Fruit fly (Drosophila melanogaster) whole organism, embryonic: ENCODE measurements around the gene Kdm3.

Experiments
- BEAF-32 ChIP-seq: fragments of 200-800 bp; sonication (Bioruptor generic); optimal IDR thresholded peaks from 3 replicates; lab custom pipeline; 2017; ENCODE audit warnings: missing biosample characterization, missing genetic modification characterization, mild to moderate bottlenecking, moderate library complexity, missing genetic modification reagents
- CG10654 ChIP-seq: fragments of 200-800 bp; sonication (Bioruptor generic); optimal IDR thresholded peaks from 2 replicates; lab custom pipeline; 2016; ENCODE audit warnings: missing biosample characterization, missing genetic modification characterization
- CG11085 ChIP-seq: fragments of 200-800 bp; sonication (Bioruptor generic); IDR thresholded peaks from 2 replicates; pipeline ENCODE4 v1.3.6; 2022; ENCODE audit warnings: missing biosample characterization, missing genetic modification characterization
- CG11695 ChIP-seq: fragments of 200-800 bp; sonication (Bioruptor generic); IDR thresholded peaks from 3 replicates; pipeline ENCODE4 v1.3.6; 2022; ENCODE audit warnings: missing biosample characterization, missing genetic modification characterization
- CG1233 ChIP-seq: fragments of 200-800 bp; sonication (Bioruptor generic); optimal IDR thresholded peaks from 4 replicates; lab custom pipeline; 2018; ENCODE audit warnings: missing biosample characterization, mild to moderate bottlenecking, missing genetic modification characterization
- CG15601 ChIP-seq: fragments of 200-800 bp; sonication (Bioruptor generic); optimal IDR thresholded peaks from 3 replicates; lab custom pipeline; 2019; ENCODE audit warnings: missing biosample characterization, mild to moderate bottlenecking, missing genetic modification characterization, moderate library complexity
- CG15696 ChIP-seq: fragments of 200-800 bp; sonication (Bioruptor generic); optimal IDR thresholded peaks from 2 replicates; lab custom pipeline; 2019; ENCODE audit warnings: missing biosample characterization, mild to moderate bottlenecking, missing genetic modification characterization, moderate library complexity
- CG1792 ChIP-seq: fragments of 200-800 bp; sonication (Bioruptor generic); optimal IDR thresholded peaks from 2 replicates; lab custom pipeline; 2016; ENCODE audit warnings: missing biosample characterization, missing genetic modification characterization
- CG18476 ChIP-seq: fragments of 200-800 bp; sonication (Bioruptor generic); optimal IDR thresholded peaks from 2 replicates; lab custom pipeline; 2016; ENCODE audit warnings: missing biosample characterization, mild to moderate bottlenecking, missing genetic modification characterization
- CG30431 ChIP-seq: fragments of 200-800 bp; sonication (Bioruptor generic); optimal IDR thresholded peaks from 2 replicates; lab custom pipeline; 2017; ENCODE audit warnings: missing biosample characterization, missing genetic modification characterization
- CG4282 ChIP-seq: fragments of 200-800 bp; sonication (Bioruptor generic); optimal IDR thresholded peaks from 2 replicates; lab custom pipeline; 2016; ENCODE audit warnings: missing biosample characterization, missing genetic modification characterization
- CG6254 ChIP-seq: fragments of 200-800 bp; sonication (Bioruptor generic); optimal IDR thresholded peaks from 3 replicates; lab custom pipeline; 2017; ENCODE audit warnings: mild to moderate bottlenecking, missing biosample characterization, missing genetic modification reagents, missing genetic modification characterization
- CG6683 ChIP-seq: fragments of 200-800 bp; sonication (Bioruptor generic); optimal IDR thresholded peaks from 2 replicates; lab custom pipeline; 2017; ENCODE audit warnings: missing biosample characterization, mild to moderate bottlenecking, missing genetic modification characterization, missing genetic modification reagents
- CG7786 ChIP-seq: fragments of 200-800 bp; sonication (Bioruptor generic); optimal IDR thresholded peaks from 2 replicates; lab custom pipeline; 2016; ENCODE audit warnings: missing biosample characterization, missing genetic modification characterization
- Ets65A ChIP-seq: fragments of 200-800 bp; sonication (Bioruptor generic); peaks from one replicate; lab custom pipeline; 2016; ENCODE audit warnings: missing biosample characterization, missing genetic modification characterization
- Hey ChIP-seq: fragments of 200-800 bp; sonication (Bioruptor generic); optimal IDR thresholded peaks from 3 replicates; lab custom pipeline; 2018; ENCODE audit warnings: missing biosample characterization, mild to moderate bottlenecking, missing genetic modification characterization
- Hsf ChIP-seq: fragments of 200-800 bp; sonication (Bioruptor generic); optimal IDR thresholded peaks from 3 replicates; lab custom pipeline; 2016; ENCODE audit warnings: missing biosample characterization, missing genetic modification characterization
- Kr ChIP-seq: fragments of 200-800 bp; sonication (Bioruptor generic); optimal IDR thresholded peaks from 2 replicates; lab custom pipeline; 2017; ENCODE audit warnings: missing biosample characterization, mild to moderate bottlenecking, missing genetic modification characterization
- MESR4 ChIP-seq: fragments of 200-800 bp; sonication (Bioruptor generic); optimal IDR thresholded peaks from 2 replicates; lab custom pipeline; 2018; ENCODE audit warnings: missing biosample characterization, mild to moderate bottlenecking, missing genetic modification characterization, moderate library complexity
- NC2β ChIP-seq: fragments of 200-800 bp; sonication (Bioruptor generic); optimal IDR thresholded peaks from 2 replicates; lab custom pipeline; 2016; ENCODE audit warnings: missing biosample characterization, missing genetic modification characterization
- NK7.1 ChIP-seq: fragments of 200-800 bp; sonication (Bioruptor generic); optimal IDR thresholded peaks from 3 replicates; lab custom pipeline; 2016; ENCODE audit warnings: missing biosample characterization, missing genetic modification characterization
- Oaz ChIP-seq: fragments of 200-800 bp; sonication (Bioruptor generic); IDR thresholded peaks from 2 replicates; pipeline ENCODE4 v1.3.6; 2022; ENCODE audit warnings: missing biosample characterization, missing genetic modification characterization
- Sox100B ChIP-seq: fragments of 200-800 bp; sonication (Bioruptor generic); optimal IDR thresholded peaks from 3 replicates; lab custom pipeline; 2018; ENCODE audit warnings: missing biosample characterization, mild to moderate bottlenecking, missing genetic modification characterization
- Spps ChIP-seq: fragments of 200-800 bp; sonication (Bioruptor generic); optimal IDR thresholded peaks from 2 replicates; lab custom pipeline; 2018; ENCODE audit warnings: missing biosample characterization, mild to moderate bottlenecking, missing genetic modification characterization
- Sry-β ChIP-seq: fragments of 200-800 bp; sonication (Bioruptor generic); optimal IDR thresholded peaks from 2 replicates; lab custom pipeline; 2018; ENCODE audit warnings: missing biosample characterization, mild to moderate bottlenecking, missing genetic modification characterization, moderate library complexity
- Xbp1 ChIP-seq: fragments of 200-800 bp; sonication (Bioruptor generic); optimal IDR thresholded peaks from 3 replicates; lab custom pipeline; 2016; ENCODE audit warnings: missing biosample characterization, mild to moderate bottlenecking, missing genetic modification characterization
- YL-1 ChIP-seq: fragments of 200-800 bp; sonication (Bioruptor generic); optimal IDR thresholded peaks from 3 replicates; lab custom pipeline; 2017; ENCODE audit warnings: missing biosample characterization, mild to moderate bottlenecking, missing genetic modification characterization
- aop ChIP-seq: fragments of 200-800 bp; sonication (Bioruptor generic); IDR thresholded peaks from 2 replicates; pipeline ENCODE4 v1.3.6; 2022; ENCODE audit warnings: missing biosample characterization, missing genetic modification characterization
- ash1 ChIP-seq: fragments of 200-800 bp; sonication (Bioruptor generic); optimal IDR thresholded peaks from 2 replicates; lab custom pipeline; 2018; ENCODE audit warnings: missing biosample characterization, mild to moderate bottlenecking, missing genetic modification characterization
- bab2 ChIP-seq: fragments of 200-800 bp; sonication (Bioruptor generic); optimal IDR thresholded peaks from 2 replicates; lab custom pipeline; 2016; ENCODE audit warnings: missing biosample characterization, missing genetic modification characterization
- ci ChIP-seq: fragments of 200-800 bp; sonication (Bioruptor generic); IDR thresholded peaks from 3 replicates; pipeline ENCODE4 v1.3.6; 2022; ENCODE audit warnings: missing biosample characterization, missing genetic modification characterization
- crc ChIP-seq: fragments of 200-800 bp; sonication (Bioruptor generic); optimal IDR thresholded peaks from 2 replicates; lab custom pipeline; 2016; ENCODE audit warnings: missing biosample characterization, missing genetic modification characterization
- cwo ChIP-seq: fragments of 200-800 bp; sonication (Bioruptor generic); optimal IDR thresholded peaks from 3 replicates; lab custom pipeline; 2017; ENCODE audit warnings: missing biosample characterization, missing genetic modification characterization, mild to moderate bottlenecking, moderate library complexity, missing genetic modification reagents
- da ChIP-seq: fragments of 200-800 bp; sonication (Bioruptor generic); optimal IDR thresholded peaks from 2 replicates; lab custom pipeline; 2016; ENCODE audit warnings: missing biosample characterization, missing genetic modification characterization
- exex ChIP-seq: fragments of 200-800 bp; sonication (Bioruptor generic); optimal IDR thresholded peaks from 4 replicates; lab custom pipeline; 2018; ENCODE audit warnings: missing biosample characterization, mild to moderate bottlenecking, missing genetic modification characterization, moderate library complexity
- gce ChIP-seq: fragments of 200-800 bp; sonication (Bioruptor generic); IDR thresholded peaks from 3 replicates; pipeline ENCODE4 v1.3.6; 2022; ENCODE audit warnings: missing biosample characterization, missing genetic modification characterization
- ham ChIP-seq: fragments of 200-800 bp; sonication (Bioruptor generic); IDR thresholded peaks from 2 replicates; pipeline ENCODE4 v1.3.6; 2022; ENCODE audit warnings: missing biosample characterization, missing genetic modification characterization
- kni ChIP-seq: fragments of 200-800 bp; sonication (Bioruptor generic); optimal IDR thresholded peaks from 3 replicates; lab custom pipeline; 2017; ENCODE audit warnings: mild to moderate bottlenecking, missing biosample characterization, missing genetic modification reagents, missing genetic modification characterization
- lov ChIP-seq, 2 experiments: fragments of 200-800 bp in 1 of 2; fragments of >200 bp in 1 of 2; sonication (Bioruptor generic) in 1 of 2; IDR thresholded peaks in 1 of 2; optimal IDR thresholded peaks in 1 of 2; 2 replicates in 1 of 2; 3 replicates in 1 of 2; pipeline versions ENCODE4 v1.3.6 to Lab custom; 2017 to 2022; ENCODE audit warnings: missing biosample characterization in 1 of 2, missing genetic modification characterization in 1 of 2
- nerfin-2 ChIP-seq: fragments of 200-800 bp; sonication (Bioruptor generic); IDR thresholded peaks from 2 replicates; pipeline ENCODE4 v1.3.6; 2022; ENCODE audit warnings: missing biosample characterization, missing genetic modification characterization; ENCODE audit not compliant: partially characterized antibody
- odd ChIP-seq: fragments of 200-800 bp; sonication (Bioruptor generic); optimal IDR thresholded peaks from 2 replicates; lab custom pipeline; 2017; ENCODE audit warnings: missing biosample characterization, mild to moderate bottlenecking, missing genetic modification characterization
- pan ChIP-seq, 4 experiments: fragments of >200 bp in 3 of 4; fragments of 200-800 bp in 1 of 4; sonication (Bioruptor generic) in 1 of 4; optimal IDR thresholded peaks in 3 of 4; IDR thresholded peaks in 1 of 4; 2 replicates each; pipeline versions ENCODE4 v1.3.6 to Lab custom; 2017 to 2022; ENCODE audit warnings: missing biosample characterization in 2 of 4, missing genetic modification characterization in 2 of 4, mixed read lengths in 1 of 4
- pb ChIP-seq: fragments of 200-800 bp; sonication (Bioruptor generic); optimal IDR thresholded peaks from 3 replicates; lab custom pipeline; 2016; ENCODE audit warnings: missing biosample characterization, missing genetic modification characterization
- run ChIP-seq: fragments of 200-800 bp; sonication (Bioruptor generic); optimal IDR thresholded peaks from 3 replicates; lab custom pipeline; 2018; ENCODE audit warnings: missing biosample characterization, mild to moderate bottlenecking, missing genetic modification characterization
- sr ChIP-seq: fragments of 200-800 bp; sonication (Bioruptor generic); IDR thresholded peaks from 3 replicates; pipeline ENCODE4 v1.3.6; 2022; ENCODE audit warnings: missing biosample characterization, missing genetic modification characterization
- tin ChIP-seq: fragments of 200-800 bp; sonication (Bioruptor generic); optimal IDR thresholded peaks from 3 replicates; lab custom pipeline; 2016; ENCODE audit warnings: missing biosample characterization, missing genetic modification characterization
- unpg ChIP-seq: fragments of 200-800 bp; sonication (Bioruptor generic); optimal IDR thresholded peaks from 3 replicates; lab custom pipeline; 2018; ENCODE audit warnings: missing biosample characterization, mild to moderate bottlenecking, missing genetic modification characterization, moderate library complexity
- usp ChIP-seq: fragments of >200 bp; optimal IDR thresholded peaks from 2 replicates; lab custom pipeline; 2017; ENCODE audit warnings: missing biosample characterization, missing genetic modification characterization
- zf30C ChIP-seq: fragments of 200-800 bp; sonication (Bioruptor generic); optimal IDR thresholded peaks from 3 replicates; lab custom pipeline; 2018; ENCODE audit warnings: missing biosample characterization, mild to moderate bottlenecking, missing genetic modification characterization

Kdm3 gene

dm6 chr3R:9551013-9551658, 35.3 kb downstream of the Kdm3 start (continued):
- TF ChIP-seq BEAF-32 (GFP tag; lab: Kevin White, UChicago) (no peak), usp (GFP tag; lab: Kevin White, UChicago) (no peak), NC2β (GFP tag; lab: Kevin White, UChicago) (peak; percentile 44), CG1792 (GFP tag; lab: Kevin White, UChicago) (peak; percentile 5), sr (GFP tag; lab: Robert Waterston, UW) (no peak), CG10654 (GFP tag; lab: Kevin White, UChicago) (no peak), CG6254 (GFP tag; lab: Kevin White, UChicago) (peak; percentile 52), gce (no peak), NK7.1 (GFP tag; lab: Kevin White, UChicago) (no peak), Hey (tag; lab: Kevin White, UChicago) (peak; percentile 29), Spps (tag; lab: Kevin White, UChicago) (no peak), ci (GFP tag; lab: Robert Waterston, UW) (no peak), CG15696 (no peak), CG30431 (GFP tag; lab: Kevin White, UChicago) (no peak), odd (peak; percentile 68), Kr (GFP tag; lab: Kevin White, UChicago) (no peak), aop (GFP tag; lab: Robert Waterston, UW) (no peak), unpg (GFP tag; lab: Kevin White, UChicago) (peak; percentile 16), CG4282 (GFP tag; lab: Kevin White, UChicago) (peak; percentile 18), YL-1 (GFP tag; lab: Kevin White, UChicago) (peak; percentile 60), zf30C (GFP tag; lab: Kevin White, UChicago) (peak; percentile 0), da (no peak), MESR4 (GFP tag; lab: Kevin White, UChicago) (peak; percentile 96), CG6683 (GFP tag; lab: Kevin White, UChicago) (no peak), Xbp1 (GFP tag; lab: Kevin White, UChicago) (no peak), lov (optimal IDR thresholded peaks at IDR 0.05; lab: Kevin White, UChicago) (peak; percentile 36), lov (GFP tag; IDR thresholded peaks at IDR 0.05; lab: Robert Waterston, UW) (no peak), CG7786 (GFP tag; lab: Kevin White, UChicago) (no peak), exex (tag; lab: Kevin White, UChicago) (peak; percentile 36), cwo (peak; percentile 13), Ets65A (GFP tag; lab: Kevin White, UChicago) (no peak), bab2 (GFP tag; lab: Kevin White, UChicago) (peak; percentile 5), run (tag; lab: Kevin White, UChicago) (peak; percentile 49), Oaz (GFP tag; lab: Robert Waterston, UW) (no peak), CG11695 (GFP tag; lab: Robert Waterston, UW) (no peak), CG11085 (no peak), kni (peak; percentile 79), tin (GFP tag; lab: Kevin White, UChicago) (peak; percentile 15), CG1233 (GFP tag; lab: Kevin White, UChicago) (peak; percentile 54), pan (optimal IDR thresholded peaks at IDR 0.05; lab: Kevin White, UChicago) (no peak), pan (GFP tag; optimal IDR thresholded peaks at IDR 0.05 in 1 of 2, IDR thresholded peaks at IDR 0.05 in 1 of 2) (no peak), Hsf (GFP tag; lab: Kevin White, UChicago) (no peak), CG18476 (GFP tag; lab: Kevin White, UChicago) (peak; percentile 22), Sox100B (GFP tag; lab: Kevin White, UChicago) (no peak), ham (no peak), nerfin-2 (no peak), ash1 (GFP tag; lab: Kevin White, UChicago) (peak; percentile 72), crc (GFP tag; lab: Kevin White, UChicago) (no peak), pb (GFP tag; lab: Kevin White, UChicago) (peak; percentile 38), CG15601 (tag; lab: Kevin White, UChicago) (no peak), Sry-β (GFP tag; lab: Kevin White, UChicago) (peak; percentile 22)
